Fruit fly (Drosophila melanogaster) whole organism, embryonic: ENCODE data around the gene CG32195.

Experiments
- Ada2b ChIP-seq: fragments of 200-800 bp; sonication (Bioruptor generic); IDR thresholded peaks from 2 replicates; pipeline ENCODE4 v1.3.6; 2022; ENCODE audit warnings: missing biosample characterization, missing genetic modification characterization
- Atf3 ChIP-seq: fragments of 200-800 bp; sonication (Bioruptor generic); optimal IDR thresholded peaks from 3 replicates; lab custom pipeline; 2016; ENCODE audit warnings: missing biosample characterization, missing genetic modification characterization
- Atf6 ChIP-seq: fragments of 200-800 bp; sonication (Bioruptor generic); IDR thresholded peaks from 2 replicates; pipeline ENCODE4 v1.3.6; 2022; ENCODE audit warnings: missing biosample characterization, missing genetic modification characterization
- Bdp1 ChIP-seq: fragments of 200-800 bp; sonication (Bioruptor generic); optimal IDR thresholded peaks from 3 replicates; lab custom pipeline; 2016; ENCODE audit warnings: missing biosample characterization, missing genetic modification characterization
- CG10654 ChIP-seq: fragments of 200-800 bp; sonication (Bioruptor generic); optimal IDR thresholded peaks from 2 replicates; lab custom pipeline; 2016; ENCODE audit warnings: missing biosample characterization, missing genetic modification characterization
- CG12155 ChIP-seq: fragments of 200-800 bp; sonication (Bioruptor generic); optimal IDR thresholded peaks from 3 replicates; lab custom pipeline; 2016; ENCODE audit warnings: missing biosample characterization, missing genetic modification characterization
- CG12236 ChIP-seq: fragments of 200-800 bp; sonication (Bioruptor generic); optimal IDR thresholded peaks from 2 replicates; lab custom pipeline; 2016; ENCODE audit warnings: missing biosample characterization, missing genetic modification characterization
- CG1233 ChIP-seq: fragments of 200-800 bp; sonication (Bioruptor generic); optimal IDR thresholded peaks from 4 replicates; lab custom pipeline; 2018; ENCODE audit warnings: missing biosample characterization, mild to moderate bottlenecking, missing genetic modification characterization
- CG13296 ChIP-seq: fragments of 200-800 bp; sonication (Bioruptor generic); optimal IDR thresholded peaks from 3 replicates; lab custom pipeline; 2018; ENCODE audit warnings: missing biosample characterization, mild to moderate bottlenecking, missing genetic modification characterization
- CG13775 ChIP-seq: fragments of 200-800 bp; sonication (Bioruptor generic); optimal IDR thresholded peaks from 3 replicates; lab custom pipeline; 2017; ENCODE audit warnings: missing biosample characterization, mild to moderate bottlenecking, missing genetic modification characterization
- CG13894 ChIP-seq: fragments of 200-800 bp; sonication (Bioruptor generic); optimal IDR thresholded peaks from 3 replicates; lab custom pipeline; 2018; ENCODE audit warnings: missing biosample characterization, mild to moderate bottlenecking, missing genetic modification characterization, moderate library complexity
- CG14965 ChIP-seq: fragments of 200-800 bp; sonication (Bioruptor generic); optimal IDR thresholded peaks from 2 replicates; lab custom pipeline; 2016; ENCODE audit warnings: missing biosample characterization, missing genetic modification characterization, borderline replicate concordance
- CG1529 ChIP-seq: fragments of 200-800 bp; sonication (Bioruptor generic); optimal IDR thresholded peaks from 3 replicates; lab custom pipeline; 2018; ENCODE audit warnings: missing biosample characterization, missing genetic modification characterization
- CG1602 ChIP-seq: fragments of 200-800 bp; sonication (Bioruptor generic); optimal IDR thresholded peaks from 3 replicates; lab custom pipeline; 2016; ENCODE audit warnings: missing biosample characterization, missing genetic modification characterization
- CG16815 ChIP-seq: fragments of 200-800 bp; sonication (Bioruptor generic); optimal IDR thresholded peaks from 3 replicates; lab custom pipeline; 2017; ENCODE audit warnings: missing biosample characterization, mild to moderate bottlenecking, missing genetic modification characterization
- CG16863 ChIP-seq: fragments of 200-800 bp; sonication (Bioruptor generic); optimal IDR thresholded peaks from 3 replicates; lab custom pipeline; 2016; ENCODE audit warnings: missing biosample characterization, missing genetic modification characterization
- CG30020 ChIP-seq: fragments of 200-800 bp; optimal IDR thresholded peaks from 2 replicates; lab custom pipeline; 2019; ENCODE audit warnings: missing biosample characterization, mild to moderate bottlenecking, missing genetic modification characterization, moderate library complexity
- CG8290 ChIP-seq, 3 experiments: fragments of 200-800 bp; sonication (Bioruptor generic); optimal IDR thresholded peaks; 2 replicates each; lab custom pipeline; 2016 to 2019; ENCODE audit warnings: missing biosample characterization in 3 of 3, missing genetic modification characterization in 3 of 3, mild to moderate bottlenecking in 2 of 3, moderate library complexity in 1 of 3
- Dref ChIP-seq: fragments of 200-800 bp; sonication (Bioruptor generic); IDR thresholded peaks from 2 replicates; pipeline ENCODE4 v1.3.6; 2022; ENCODE audit warnings: missing biosample characterization, missing genetic modification characterization
- E2f2 ChIP-seq: fragments of 200-800 bp; sonication (Bioruptor generic); IDR thresholded peaks from 2 replicates; pipeline ENCODE4 v1.3.6; 2022; ENCODE audit warnings: missing biosample characterization, missing genetic modification characterization
- GATAe ChIP-seq: fragments of 200-800 bp; sonication (Bioruptor generic); conservative IDR thresholded peaks from 2 replicates; pipeline ENCODE4 v1.3.6; 2022; ENCODE audit warnings: missing biosample characterization, missing genetic modification characterization
- Gsc ChIP-seq: fragments of 200-800 bp; sonication (Bioruptor generic); IDR thresholded peaks from 2 replicates; pipeline ENCODE4 v1.3.6; 2022; ENCODE audit warnings: missing biosample characterization, missing genetic modification characterization
- NfI ChIP-seq: fragments of 200-800 bp; sonication (Bioruptor generic); optimal IDR thresholded peaks from 3 replicates; lab custom pipeline; 2018; ENCODE audit warnings: missing biosample characterization, mild to moderate bottlenecking, missing genetic modification characterization, moderate library complexity
- Optix ChIP-seq: fragments of 200-800 bp; sonication (Bioruptor generic); IDR thresholded peaks from 3 replicates; pipeline ENCODE4 v1.3.6; 2022; ENCODE audit warnings: missing biosample characterization, missing genetic modification characterization
- Rfx ChIP-seq: fragments of 200-800 bp; sonication (Bioruptor generic); IDR thresholded peaks from 2 replicates; pipeline ENCODE4 v1.3.6; 2022; ENCODE audit warnings: missing biosample characterization, missing genetic modification characterization
- Spps ChIP-seq: fragments of 200-800 bp; sonication (Bioruptor generic); optimal IDR thresholded peaks from 2 replicates; lab custom pipeline; 2018; ENCODE audit warnings: missing biosample characterization, mild to moderate bottlenecking, missing genetic modification characterization
- Stat92E ChIP-seq, 3 experiments: fragments of >200 bp in 2 of 3; fragments of 200-800 bp in 1 of 3; sonication (Bioruptor generic) in 1 of 3; optimal IDR thresholded peaks; 2 replicates each; lab custom pipeline; 2017 to 2019; ENCODE audit warnings: missing biosample characterization in 3 of 3, missing genetic modification characterization in 3 of 3, mild to moderate bottlenecking in 1 of 3, moderate library complexity in 1 of 3
- aop ChIP-seq: fragments of 200-800 bp; sonication (Bioruptor generic); IDR thresholded peaks from 2 replicates; pipeline ENCODE4 v1.3.6; 2022; ENCODE audit warnings: missing biosample characterization, missing genetic modification characterization
- ash1 ChIP-seq: fragments of 200-800 bp; sonication (Bioruptor generic); optimal IDR thresholded peaks from 2 replicates; lab custom pipeline; 2018; ENCODE audit warnings: missing biosample characterization, mild to moderate bottlenecking, missing genetic modification characterization
- az2 ChIP-seq: fragments of 200-800 bp; sonication (Bioruptor generic); optimal IDR thresholded peaks from 3 replicates; lab custom pipeline; 2016; ENCODE audit warnings: missing biosample characterization, missing genetic modification characterization
- cad ChIP-seq: fragments of >200 bp; optimal IDR thresholded peaks from 2 replicates; lab custom pipeline; 2017; ENCODE audit warnings: missing biosample characterization, missing genetic modification characterization
- cas ChIP-seq: fragments of 200-800 bp; sonication (Bioruptor generic); IDR thresholded peaks from 2 replicates; pipeline ENCODE4 v1.3.6; 2022; ENCODE audit warnings: missing biosample characterization, missing genetic modification characterization
- cato ChIP-seq: fragments of 200-800 bp; sonication (Bioruptor generic); optimal IDR thresholded peaks from 2 replicates; lab custom pipeline; 2016; ENCODE audit warnings: missing biosample characterization, missing genetic modification characterization, borderline replicate concordance
- dysf ChIP-seq: fragments of 200-800 bp; sonication (Bioruptor generic); IDR thresholded peaks from 3 replicates; pipeline ENCODE4 v1.3.6; 2022; ENCODE audit warnings: missing biosample characterization, missing genetic modification characterization
- ems ChIP-seq: fragments of 200-800 bp; sonication (Bioruptor generic); optimal IDR thresholded peaks from 3 replicates; lab custom pipeline; 2016; ENCODE audit warnings: missing biosample characterization, missing genetic modification characterization
- exex ChIP-seq: fragments of 200-800 bp; sonication (Bioruptor generic); optimal IDR thresholded peaks from 4 replicates; lab custom pipeline; 2018; ENCODE audit warnings: missing biosample characterization, mild to moderate bottlenecking, missing genetic modification characterization, moderate library complexity
- fru ChIP-seq: fragments of >200 bp; optimal IDR thresholded peaks from 2 replicates; lab custom pipeline; 2017
- ftz-f1 ChIP-seq: fragments of 200-800 bp; sonication (Bioruptor generic); optimal IDR thresholded peaks from 2 replicates; lab custom pipeline; 2016; ENCODE audit warnings: missing biosample characterization, missing genetic modification characterization
- gcm2 ChIP-seq: fragments of 200-800 bp; sonication (Bioruptor generic); optimal IDR thresholded peaks from 2 replicates; lab custom pipeline; 2016; ENCODE audit warnings: missing biosample characterization, missing genetic modification characterization
- hkb ChIP-seq, 2 experiments: fragments of 200-800 bp in 1 of 2; fragments of >200 bp in 1 of 2; sonication (Bioruptor generic) in 1 of 2; IDR thresholded peaks in 1 of 2; optimal IDR thresholded peaks in 1 of 2; 2 replicates each; pipeline versions ENCODE4 v1.3.6 to Lab custom; 2017 to 2022; ENCODE audit warnings: missing biosample characterization in 1 of 2, missing genetic modification characterization in 1 of 2
- hth ChIP-seq: fragments of >200 bp; optimal IDR thresholded peaks from 2 replicates; lab custom pipeline; 2017; ENCODE audit warnings: inconsistent platforms
- insv ChIP-seq, 2 experiments: fragments of 200-800 bp; sonication (Bioruptor generic); optimal IDR thresholded peaks; 3 replicates each; lab custom pipeline; 2016 to 2018; ENCODE audit warnings: missing biosample characterization in 2 of 2, missing genetic modification characterization in 2 of 2
- lilli ChIP-seq: fragments of 200-800 bp; sonication (Bioruptor generic); optimal IDR thresholded peaks from 3 replicates; lab custom pipeline; 2016; ENCODE audit warnings: missing biosample characterization, missing genetic modification characterization
- maf-S ChIP-seq: fragments of 200-800 bp; sonication (Bioruptor generic); optimal IDR thresholded peaks from 2 replicates; lab custom pipeline; 2016; ENCODE audit warnings: missing biosample characterization, missing genetic modification characterization
- mld ChIP-seq: fragments of 200-800 bp; sonication (Bioruptor generic); IDR thresholded peaks from 3 replicates; pipeline ENCODE4 v1.3.6; 2022; ENCODE audit warnings: missing biosample characterization, missing genetic modification characterization; ENCODE audit not compliant: partially characterized antibody
- oc ChIP-seq: fragments of 200-800 bp; sonication (Bioruptor generic); optimal IDR thresholded peaks from 2 replicates; lab custom pipeline; 2018; ENCODE audit warnings: missing biosample characterization, mild to moderate bottlenecking, missing genetic modification characterization, moderate library complexity
- onecut ChIP-seq: fragments of 200-800 bp; sonication (Bioruptor generic); IDR thresholded peaks from 2 replicates; pipeline ENCODE4 v1.3.6; 2022; ENCODE audit warnings: missing biosample characterization, missing genetic modification characterization
- scrt ChIP-seq: fragments of 200-800 bp; sonication (Bioruptor generic); optimal IDR thresholded peaks from 2 replicates; lab custom pipeline; 2018; ENCODE audit warnings: missing biosample characterization, mild to moderate bottlenecking, missing genetic modification characterization, moderate library complexity
- trem ChIP-seq: fragments of 200-800 bp; optimal IDR thresholded peaks from 3 replicates; lab custom pipeline; 2019; ENCODE audit warnings: missing biosample characterization, mild to moderate bottlenecking, missing genetic modification characterization, moderate library complexity
- twi ChIP-seq: fragments of 200-800 bp; optimal IDR thresholded peaks from 2 replicates; lab custom pipeline; 2019; ENCODE audit warnings: missing biosample characterization, mild to moderate bottlenecking, missing genetic modification characterization, moderate library complexity
- unc-4 ChIP-seq: fragments of 200-800 bp; sonication (Bioruptor generic); IDR thresholded peaks from 2 replicates; pipeline ENCODE4 v1.3.6; 2022; ENCODE audit warnings: missing biosample characterization, missing genetic modification characterization; ENCODE audit not compliant: partially characterized antibody
- wor ChIP-seq: fragments of 200-800 bp; sonication (Bioruptor generic); IDR thresholded peaks from 2 replicates; pipeline ENCODE4 v1.3.6; 2022; ENCODE audit warnings: missing biosample characterization, missing genetic modification characterization

CG32195 gene

dm6 chr3L:18109459-18109863, 3.3 kb upstream of the CG32195 start, which contains the start of the genes Polr3D and mus304 (continued):
- TF ChIP-seq Rfx (GFP tag; lab: Robert Waterston, UW) (0 out of 2 replicates have a peak, but pooled peaks have one; percentile 14), CG1529 (GFP tag; lab: Kevin White, UChicago) (no peak), Spps (tag; lab: Kevin White, UChicago) (no peak), ftz-f1 (GFP tag; lab: Kevin White, UChicago) (no peak), wor (GFP tag; lab: Robert Waterston, UW) (no peak), maf-S (GFP tag; lab: Kevin White, UChicago) (no peak), CG30020 (peak; percentile 19), fru (lab: Kevin White, UChicago) (no peak), CG13296 (GFP tag; lab: Kevin White, UChicago) (peak; percentile 16), insv (GFP tag; optimal IDR thresholded peaks at IDR 0.05; lab: Kevin White, UChicago) (no peak), CG1602 (GFP tag; lab: Kevin White, UChicago) (no peak), Gsc (GFP tag; lab: Robert Waterston, UW) (no peak), trem (peak; percentile 75), ems (GFP tag; lab: Kevin White, UChicago) (no peak), az2 (GFP tag; lab: Kevin White, UChicago) (no peak), Bdp1 (no peak), CG16863 (GFP tag; lab: Kevin White, UChicago) (no peak), hth (lab: Kevin White, UChicago) (no peak), CG16815 (GFP tag; lab: Kevin White, UChicago) (no peak), Stat92E (GFP tag; optimal IDR thresholded peaks at IDR 0.05; lab: Kevin White, UChicago) (no peak), mld (no peak; the same call in 2 of the 3 replicates), scrt (no peak), exex (tag; lab: Kevin White, UChicago) (no peak), Atf3 (GFP tag; lab: Kevin White, UChicago) (no peak), Ada2b (no peak), CG12155 (no peak), ash1 (GFP tag; lab: Kevin White, UChicago) (no peak), CG13894 (tag; lab: Kevin White, UChicago) (peak; percentile 36), cato (no peak), CG8290 (GFP tag; optimal IDR thresholded peaks at IDR 0.05; lab: Kevin White, UChicago) (no peak), CG8290 (tag; optimal IDR thresholded peaks at IDR 0.05; lab: Kevin White, UChicago) (no peak), CG1233 (GFP tag; lab: Kevin White, UChicago) (no peak), GATAe (no peak), gcm2 (GFP tag; lab: Kevin White, UChicago) (no peak), Optix (GFP tag; lab: Robert Waterston, UW) (no peak), NfI (GFP tag; lab: Kevin White, UChicago) (peak; percentile 0), cad (no peak), oc (no peak), lilli (GFP tag; lab: Kevin White, UChicago) (peak; percentile 36), cas (GFP tag; lab: Robert Waterston, UW) (no peak), unc-4 (GFP tag; lab: Robert Waterston, UW) (peak; percentile 59; the same call in 1 of the 2 replicates), E2f2 (GFP tag; lab: Robert Waterston, UW) (peak; percentile 92), CG13775 (peak; percentile 14), Atf6 (GFP tag; lab: Robert Waterston, UW) (no peak), CG12236 (no peak), onecut (GFP tag; lab: Robert Waterston, UW) (0 out of 2 replicates have a peak, but pooled peaks have one; percentile 14), Dref (GFP tag; lab: Robert Waterston, UW) (peak; percentile 81), aop (GFP tag; lab: Robert Waterston, UW) (no peak), twi (tag; lab: Kevin White, UChicago) (peak; percentile 5), CG14965 (GFP tag; lab: Kevin White, UChicago) (no peak), dysf (no peak), hkb (optimal IDR thresholded peaks at IDR 0.05; lab: Kevin White, UChicago) (no peak), hkb (GFP tag; IDR thresholded peaks at IDR 0.05; lab: Robert Waterston, UW) (no peak), CG10654 (GFP tag; lab: Kevin White, UChicago) (no peak)
